Worm (Caenorhabditis elegans) whole organism, L4 larva: ENCODE measurements around the gene C01G10.10.

Source experiments
- ctbp-1 ChIP-seq: fragments of 200-800 bp; sonication (Bioruptor generic); IDR thresholded peaks from 2 replicates; pipeline ENCODE4 v1.3.6; 2022; ENCODE audit warnings: missing genetic modification reagents, missing genetic modification characterization, missing compliant biosample characterization
- pha-4 ChIP-seq, 2 experiments: fragments of 150-350 bp in 1 of 2; fragments of 200-800 bp in 1 of 2; sonication (Bioruptor generic) in 1 of 2; IDR thresholded peaks in 1 of 2; optimal IDR thresholded peaks in 1 of 2; 2 replicates each; pipeline versions ENCODE4 v1.3.6 to Lab custom; 2014 to 2022; ENCODE audit warnings: missing genetic modification characterization in 2 of 2, missing genetic modification reagents in 2 of 2, missing biosample characterization in 1 of 2, missing compliant biosample characterization in 1 of 2
- ztf-11 ChIP-seq: fragments of 150-350 bp; optimal IDR thresholded peaks from 2 replicates; lab custom pipeline; 2014; ENCODE audit warnings: missing biosample characterization, missing genetic modification characterization

- TF ChIP-seq ctbp-1 (GFP tag; lab: Robert Waterston, UW) (no peak), ztf-11 (tag; lab: Kevin White, UChicago) (no peak), pha-4 (GFP tag; IDR thresholded peaks at IDR 0.05; lab: Robert Waterston, UW) (no peak), pha-4 (tag; optimal IDR thresholded peaks at IDR 0.05; lab: Kevin White, UChicago) (no peak)
These were observed 6.4 kb upstream of the C01G10.10 start, which contains the start of gene C01G10.18 for ce11 chrV:15088613-15089012.
